Fruit fly (Drosophila melanogaster): ENCODE results near the gene SerRS-m.

DNA sequence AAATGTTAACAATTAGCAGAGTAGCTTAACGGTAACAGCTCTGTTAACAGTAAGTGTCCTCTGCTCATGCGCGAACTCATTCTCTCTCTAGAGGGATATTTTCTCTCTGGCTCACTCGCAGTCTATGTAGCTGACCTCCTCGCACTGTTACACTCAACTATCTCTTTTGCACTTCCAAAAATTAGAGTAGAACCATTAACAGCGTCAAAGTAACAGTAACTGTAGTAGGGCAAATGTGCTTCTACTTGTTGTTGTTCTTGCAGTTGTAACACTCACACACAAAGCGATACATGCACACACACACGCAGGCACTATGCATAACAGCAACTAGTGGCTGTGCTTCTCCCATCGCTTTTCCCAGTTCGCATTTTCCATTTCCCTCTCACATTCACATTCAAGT is 38.6 kb downstream of the SerRS-m start:
- TF ChIP-seq h (optimal IDR thresholded peaks at IDR 0.05) (no peak), psq (optimal IDR thresholded peaks at IDR 0.05) (no peak)

Data from Kc167 (cell line).